Fruit fly (Drosophila melanogaster): ENCODE data around the gene Spp.
A peak's percentile ranks its signal among the peaks of the same experiment; 100 is the strongest.

The Spp gene

dm6 chr2L:524515-524920, 19.9 kb downstream of the Spp start (continued):
- TF ChIP-seq CG10959 (GFP tag; IDR thresholded peaks at IDR 0.05) (no peak), jing (GFP tag; optimal IDR thresholded peaks at IDR 0.05) (no peak), schlank (tag; optimal IDR thresholded peaks at IDR 0.05) (no peak), CG11398 (GFP tag; optimal IDR thresholded peaks at IDR 0.05) (no peak), rib (GFP tag; IDR thresholded peaks at IDR 0.05) (no peak), GATAe (GFP tag; conservative IDR thresholded peaks at IDR 0.05) (no peak), CG13624 (GFP tag; optimal IDR thresholded peaks at IDR 0.05) (no peak), NC2α (GFP tag; optimal IDR thresholded peaks at IDR 0.05) (no peak), psq (GFP tag; optimal IDR thresholded peaks at IDR 0.05) (no peak), nmo (GFP tag; optimal IDR thresholded peaks at IDR 0.05) (no peak), fd3F (GFP tag; optimal IDR thresholded peaks at IDR 0.05) (no peak), CoRest (tag; optimal IDR thresholded peaks at IDR 0.05) (no peak), mam (GFP tag; optimal IDR thresholded peaks at IDR 0.05) (no peak), btn (GFP tag; optimal IDR thresholded peaks at IDR 0.05) (no peak), Hr51 (GFP tag; optimal IDR thresholded peaks at IDR 0.05) (no peak), CG17612 (GFP tag; IDR thresholded peaks at IDR 0.05) (no peak), ab (GFP tag; optimal IDR thresholded peaks at IDR 0.05) (no peak), Hr78 (GFP tag; optimal IDR thresholded peaks at IDR 0.05) (no peak), CG12104 (GFP tag; optimal IDR thresholded peaks at IDR 0.05) (no peak), CG16779 (GFP tag; IDR thresholded peaks at IDR 0.05) (no peak), gsb-n (tag; optimal IDR thresholded peaks at IDR 0.05) (no peak), Rx (GFP tag; IDR thresholded peaks at IDR 0.05) (no peak), BtbVII (GFP tag; optimal IDR thresholded peaks at IDR 0.05) (no peak), CG33557 (GFP tag; optimal IDR thresholded peaks at IDR 0.05) (no peak), Jarid2 (GFP tag; optimal IDR thresholded peaks at IDR 0.05) (no peak), CG31224 (GFP tag; IDR thresholded peaks at IDR 0.05) (no peak), CG11695 (GFP tag; IDR thresholded peaks at IDR 0.05) (no peak), Doc2 (GFP tag; IDR thresholded peaks at IDR 0.05) (no peak), Myb (GFP tag; optimal IDR thresholded peaks at IDR 0.05) (no peak), Drgx (GFP tag; IDR thresholded peaks at IDR 0.05) (peak; percentile 36; the same call in 1 of the 2 replicates), tup (GFP tag; optimal IDR thresholded peaks at IDR 0.05) (no peak), Fer3 (tag; optimal IDR thresholded peaks at IDR 0.05) (no peak), chinmo (GFP tag; IDR thresholded peaks at IDR 0.05; ENCODE audit: partially characterized antibody) (0 out of 4 replicates have a peak, but pooled peaks have one; percentile 50), bsh (GFP tag; optimal IDR thresholded peaks at IDR 0.05) (peak in 1 of 2 experiments; percentile 53), Xbp1 (GFP tag; optimal IDR thresholded peaks at IDR 0.05) (no peak), corto (GFP tag; optimal IDR thresholded peaks at IDR 0.05) (no peak), vvl (GFP tag; IDR thresholded peaks at IDR 0.05) (0 out of 2 replicates have a peak, but pooled peaks have one; percentile 21), bab2 (GFP tag; optimal IDR thresholded peaks at IDR 0.05) (no peak), tgo (GFP tag; IDR thresholded peaks at IDR 0.05) (no peak), nom (GFP tag; optimal IDR thresholded peaks at IDR 0.05) (peak; percentile 87), CG13287 (GFP tag; IDR thresholded peaks at IDR 0.05; ENCODE audit: partially characterized antibody) (no peak), sd (tag; optimal IDR thresholded peaks at IDR 0.05) (peak; percentile 37), Mrtf (GFP tag; IDR thresholded peaks at IDR 0.05) (no peak), CG3726 (GFP tag; IDR thresholded peaks at IDR 0.05) (no peak), CG7987 (GFP tag; optimal IDR thresholded peaks at IDR 0.05) (no peak), Nf-YA (GFP tag; IDR thresholded peaks at IDR 0.05) (no peak), CG10267 (tag; optimal IDR thresholded peaks at IDR 0.05) (no peak), CG2120 (GFP tag; optimal IDR thresholded peaks at IDR 0.05) (no peak), CG8290 (GFP tag; optimal IDR thresholded peaks at IDR 0.05) (no peak), CG8290 (tag; optimal IDR thresholded peaks at IDR 0.05) (no peak), Tbp (GFP tag; optimal IDR thresholded peaks at IDR 0.05) (no peak), CG3838 (GFP tag; optimal IDR thresholded peaks at IDR 0.05) (no peak)

Measured in whole organism, embryonic.